Worm (Caenorhabditis elegans): ENCODE measurements around the gene T15H9.4.

- TF ChIP-seq tra-1 (GFP tag; IDR thresholded peaks at IDR 0.05) (no peak), lir-3 (tag; optimal IDR thresholded peaks at IDR 0.05) (no peak), hlh-11 (tag; optimal IDR thresholded peaks at IDR 0.05) (no peak), dve-1 (tag; optimal IDR thresholded peaks at IDR 0.05; ENCODE audit: insufficient read depth) (no peak), ceh-82 (tag; optimal IDR thresholded peaks at IDR 0.05) (no peak), nhr-25 (tag; optimal IDR thresholded peaks at IDR 0.05; ENCODE audit: borderline replicate concordance, insufficient read depth) (no peak), ama-1 (optimal IDR thresholded peaks at IDR 0.05) (no peak), aly-2 (tag; optimal IDR thresholded peaks at IDR 0.05) (no peak), F37D6.2 (tag; optimal IDR thresholded peaks at IDR 0.05) (no peak), madf-5 (GFP tag; IDR thresholded peaks at IDR 0.05) (no peak), ctbp-1 (GFP tag; IDR thresholded peaks at IDR 0.05) (no peak), nhr-10 (tag; optimal IDR thresholded peaks at IDR 0.05) (no peak), set-16 (GFP tag; IDR thresholded peaks at IDR 0.05) (no peak)
Observed at ce11 chrII:9583461-9583860, 28.2 kb upstream of the T15H9.4 start, which contains the start of gene wee-1.1.

Data from whole organism, L4 larva.